Fruit fly (Drosophila melanogaster): Measurements from ENCODE around the gene CG11262.

- TF ChIP-seq Ets21C (GFP tag; optimal IDR thresholded peaks at IDR 0.05): no peak
- no peak for TF ChIP-seq pdm3 (GFP tag; optimal IDR thresholded peaks at IDR 0.05)
- no peak for TF ChIP-seq Sox15 (GFP tag; optimal IDR thresholded peaks at IDR 0.05)
- TF ChIP-seq CG4318 (GFP tag; optimal IDR thresholded peaks at IDR 0.05): no peak
- TF ChIP-seq Lpt (GFP tag; optimal IDR thresholded peaks at IDR 0.05): no peak
These were observed 38.0 kb downstream of the CG11262 start for dm6 chr3L:13032915-13033282.
